Worm (Caenorhabditis elegans): Measurements from ENCODE around the gene F10E7.9.
"Not testable (repeated sequence)": the region's sequence is repeated elsewhere in the genome, so short reads cannot be mapped to it uniquely, and the experiment has no call there.

- not testable (repeated sequence) for TF ChIP-seq unc-62 (GFP tag; optimal IDR thresholded peaks at IDR 0.05); ceh-16 (tag; optimal IDR thresholded peaks at IDR 0.05); peb-1 (tag; optimal IDR thresholded peaks at IDR 0.05); nhr-25 (tag; optimal IDR thresholded peaks at IDR 0.05); lin-13 (GFP tag; optimal IDR thresholded peaks at IDR 0.05); skn-1 (tag; optimal IDR thresholded peaks at IDR 0.05); nhr-23 (tag; optimal IDR thresholded peaks at IDR 0.05); egl-27 (tag; optimal IDR thresholded peaks at IDR 0.05); snpc-4 (tag; optimal IDR thresholded peaks at IDR 0.05); nhr-12 (tag; optimal IDR thresholded peaks at IDR 0.05); lin-11 (tag; optimal IDR thresholded peaks at IDR 0.05); ztf-1 (GFP tag; conservative IDR thresholded peaks at IDR 0.05); ceh-82 (tag; optimal IDR thresholded peaks at IDR 0.05); ztf-11 (tag; optimal IDR thresholded peaks at IDR 0.05)
Observed at ce11 chrII:7084021-7084420, 25.8 kb downstream of the F10E7.9 start, which contains the start of the genes T02G5.14 and T02G5.15.

Measured in whole organism, L2 larva.